Worm (Caenorhabditis elegans) whole organism, young adult: ENCODE data around the gene snrp-40.1.

Experiments
- B0019.2 ChIP-seq: fragments of 200-800 bp; sonication (Bioruptor generic); conservative IDR thresholded peaks from 2 replicates; pipeline ENCODE4 v1.3.6; 2022; ENCODE audit warnings: missing genetic modification reagents, missing genetic modification characterization, missing compliant biosample characterization
- B0035.1 ChIP-seq: sonication (generic microtip); optimal IDR thresholded peaks from 2 replicates; lab custom pipeline; 2016; ENCODE audit warnings: missing genetic modification characterization, mild to moderate bottlenecking, missing compliant biosample characterization, missing genotype, missing genetic modification reagents
- D2030.7 ChIP-seq: fragments of 200-800 bp; sonication (Bioruptor generic); IDR thresholded peaks from 2 replicates; pipeline ENCODE4 v1.3.6; 2022; ENCODE audit warnings: missing genetic modification reagents, missing genetic modification characterization, missing compliant biosample characterization
- F10E7.11 ChIP-seq: sonication (generic microtip); optimal IDR thresholded peaks from 2 replicates; lab custom pipeline; 2017; ENCODE audit warnings: mild to moderate bottlenecking, missing genetic modification characterization, moderate library complexity, missing compliant biosample characterization
- F23B12.7 ChIP-seq: sonication (generic microtip); optimal IDR thresholded peaks from 2 replicates; lab custom pipeline; 2017; ENCODE audit warnings: missing genetic modification characterization, mild to moderate bottlenecking, missing compliant biosample characterization, antibody characterized with exemption, moderate library complexity; ENCODE audit not compliant: insufficient read depth
- F37B4.10 ChIP-seq: fragments of 200-800 bp; sonication (Bioruptor generic); IDR thresholded peaks from 2 replicates; pipeline ENCODE4 v1.3.6; 2022; ENCODE audit warnings: missing genetic modification characterization, missing compliant biosample characterization
- F52B5.7 ChIP-seq: sonication (generic microtip); optimal IDR thresholded peaks from 2 replicates; lab custom pipeline; 2016; ENCODE audit warnings: mild to moderate bottlenecking, missing genetic modification characterization, missing compliant biosample characterization
- K12H6.12 ChIP-seq: fragments of 200-800 bp; sonication (Bioruptor generic); optimal IDR thresholded peaks from 2 replicates; lab custom pipeline; 2018; ENCODE audit warnings: mild to moderate bottlenecking, missing genetic modification characterization, missing compliant biosample characterization
- T07F8.4 ChIP-seq: sonication (generic microtip); optimal IDR thresholded peaks from 2 replicates; lab custom pipeline; 2016; ENCODE audit warnings: mild to moderate bottlenecking, missing genetic modification characterization, moderate library complexity, missing compliant biosample characterization
- Y56A3A.18 ChIP-seq: fragments of 200-800 bp; sonication (Bioruptor generic); IDR thresholded peaks from 2 replicates; pipeline ENCODE4 v1.3.6; 2022; ENCODE audit warnings: missing genetic modification reagents, missing genetic modification characterization, missing compliant biosample characterization
- Y67H2A.10 ChIP-seq: fragments of 200-800 bp; sonication (Bioruptor generic); conservative IDR thresholded peaks from 2 replicates; pipeline ENCODE4 v1.3.6; 2022; ENCODE audit warnings: missing genetic modification reagents, missing genetic modification characterization, missing compliant biosample characterization
- Y79H2A.3 ChIP-seq: fragments of 200-800 bp; sonication (Bioruptor generic); conservative IDR thresholded peaks from 2 replicates; pipeline ENCODE4 v1.3.6; 2022; ENCODE audit warnings: missing genetic modification reagents, missing genetic modification characterization, missing compliant biosample characterization
- aptf-2 ChIP-seq: fragments of 200-800 bp; sonication (Bioruptor generic); conservative IDR thresholded peaks from 2 replicates; pipeline ENCODE4 v1.3.6; 2022; ENCODE audit warnings: missing genetic modification reagents, missing genetic modification characterization, missing compliant biosample characterization
- atf-7 ChIP-seq: sonication (generic microtip); optimal IDR thresholded peaks from 2 replicates; lab custom pipeline; 2017; ENCODE audit warnings: mild to moderate bottlenecking, missing genetic modification characterization, missing compliant biosample characterization
- athp-1 ChIP-seq: sonication (generic microtip); optimal IDR thresholded peaks from 2 replicates; lab custom pipeline; 2017; ENCODE audit warnings: mild to moderate bottlenecking, missing genetic modification characterization, missing compliant biosample characterization
- attf-5 ChIP-seq: fragments of 200-800 bp; sonication (Bioruptor generic); optimal IDR thresholded peaks from 2 replicates; lab custom pipeline; 2018; ENCODE audit warnings: mild to moderate bottlenecking, missing genetic modification characterization, missing compliant biosample characterization
- bed-2 ChIP-seq: fragments of 200-800 bp; sonication (Bioruptor generic); IDR thresholded peaks from 2 replicates; pipeline ENCODE4 v1.3.6; 2022; ENCODE audit warnings: missing genetic modification reagents, missing genetic modification characterization, missing compliant biosample characterization
- ccch-3 ChIP-seq: fragments of 200-800 bp; sonication (Bioruptor generic); optimal IDR thresholded peaks from 2 replicates; lab custom pipeline; 2018; ENCODE audit warnings: mild to moderate bottlenecking, missing genetic modification characterization, missing compliant biosample characterization
- cebp-2 ChIP-seq: fragments of 200-800 bp; sonication (Bioruptor generic); IDR thresholded peaks from 2 replicates; pipeline ENCODE4 v1.3.6; 2022; ENCODE audit warnings: missing genetic modification characterization, missing compliant biosample characterization
- ceh-100 ChIP-seq: fragments of 200-800 bp; sonication (Bioruptor generic); IDR thresholded peaks from 2 replicates; pipeline ENCODE4 v1.3.6; 2022; ENCODE audit warnings: missing genetic modification reagents, missing genetic modification characterization, missing compliant biosample characterization
- ceh-58 ChIP-seq: fragments of 200-800 bp; sonication (Bioruptor generic); IDR thresholded peaks from 2 replicates; pipeline ENCODE4 v1.3.6; 2022; ENCODE audit warnings: missing genetic modification characterization, missing compliant biosample characterization
- chd-7 ChIP-seq: sonication (generic microtip); optimal IDR thresholded peaks from 2 replicates; lab custom pipeline; 2016; ENCODE audit warnings: mild to moderate bottlenecking, missing genetic modification characterization, moderate library complexity, missing compliant biosample characterization
- dpl-1 ChIP-seq: fragments of 150-350 bp; optimal IDR thresholded peaks from 2 replicates; lab custom pipeline; 2014; ENCODE audit warnings: missing biosample characterization, missing genetic modification reagents, missing genetic modification characterization
- efl-1 ChIP-seq: fragments of 150-350 bp; optimal IDR thresholded peaks from 2 replicates; lab custom pipeline; 2014; ENCODE audit warnings: missing biosample characterization, missing genetic modification reagents, missing genetic modification characterization
- egrh-3 ChIP-seq: fragments of 200-800 bp; sonication (Bioruptor generic); IDR thresholded peaks from 2 replicates; pipeline ENCODE4 v1.3.6; 2022; ENCODE audit warnings: missing genetic modification reagents, missing genetic modification characterization, missing compliant biosample characterization
- gei-17 ChIP-seq: fragments of 200-800 bp; sonication (Bioruptor generic); optimal IDR thresholded peaks from 2 replicates; lab custom pipeline; 2018; ENCODE audit warnings: mild to moderate bottlenecking, missing genetic modification characterization, missing compliant biosample characterization
- hmg-20 ChIP-seq: fragments of 200-800 bp; sonication (Bioruptor generic); IDR thresholded peaks from 2 replicates; pipeline ENCODE4 v1.3.6; 2022; ENCODE audit warnings: missing genetic modification reagents, missing genetic modification characterization, missing compliant biosample characterization
- hrde-1 ChIP-seq: sonication (generic microtip); optimal IDR thresholded peaks from 2 replicates; lab custom pipeline; 2016; ENCODE audit warnings: missing genetic modification characterization, mild to moderate bottlenecking, missing compliant biosample characterization, moderate library complexity, missing genotype, missing genetic modification reagents, borderline replicate concordance
- let-607 ChIP-seq, 2 experiments: fragments of 200-800 bp in 1 of 2; sonication (Bioruptor generic) in 1 of 2; sonication (generic microtip) in 1 of 2; optimal IDR thresholded peaks; 2 replicates each; lab custom pipeline; 2016 to 2018; ENCODE audit warnings: mild to moderate bottlenecking in 2 of 2, missing compliant biosample characterization in 2 of 2, missing genetic modification characterization in 2 of 2, moderate library complexity in 2 of 2, missing genotype in 1 of 2
- lir-1 ChIP-seq: fragments of 200-800 bp; sonication (Bioruptor generic); conservative IDR thresholded peaks from 2 replicates; pipeline ENCODE4 v1.3.6; 2022; ENCODE audit warnings: missing genetic modification reagents, missing genetic modification characterization, missing compliant biosample characterization
- lsl-1 ChIP-seq: fragments of 200-800 bp; sonication (Bioruptor generic); optimal IDR thresholded peaks from 2 replicates; lab custom pipeline; 2018; ENCODE audit warnings: mild to moderate bottlenecking, missing genetic modification characterization, moderate library complexity, missing compliant biosample characterization
- lsy-27 ChIP-seq: sonication (generic microtip); optimal IDR thresholded peaks from 2 replicates; lab custom pipeline; 2017; ENCODE audit warnings: missing genetic modification characterization, mild to moderate bottlenecking, missing compliant biosample characterization, antibody characterized with exemption, missing genotype, borderline replicate concordance; ENCODE audit not compliant: insufficient read depth
- madf-6 ChIP-seq: fragments of 200-800 bp; sonication (Bioruptor generic); IDR thresholded peaks from 2 replicates; pipeline ENCODE4 v1.3.6; 2022; ENCODE audit warnings: missing genetic modification reagents, missing genetic modification characterization, missing compliant biosample characterization
- madf-8 ChIP-seq: fragments of 200-800 bp; sonication (Bioruptor generic); conservative IDR thresholded peaks from 2 replicates; pipeline ENCODE4 v1.3.6; 2022; ENCODE audit warnings: missing genetic modification reagents, missing genetic modification characterization, missing compliant biosample characterization
- nfya-1 ChIP-seq: sonication (generic microtip); optimal IDR thresholded peaks from 2 replicates; lab custom pipeline; 2017; ENCODE audit warnings: antibody characterized with exemption, missing compliant biosample characterization, missing genetic modification characterization, borderline replicate concordance; ENCODE audit not compliant: insufficient read depth
- nhr-120 ChIP-seq: fragments of 200-800 bp; sonication (Bioruptor generic); IDR thresholded peaks from 2 replicates; pipeline ENCODE4 v1.3.6; 2022; ENCODE audit warnings: missing genetic modification characterization, missing compliant biosample characterization
- nhr-179 ChIP-seq: sonication (generic microtip); optimal IDR thresholded peaks from 2 replicates; lab custom pipeline; 2016; ENCODE audit warnings: mild to moderate bottlenecking, missing genetic modification characterization, missing compliant biosample characterization
- pbrm-1 ChIP-seq: fragments of 200-800 bp; sonication (Bioruptor generic); IDR thresholded peaks from 2 replicates; pipeline ENCODE4 v1.3.6; 2022; ENCODE audit warnings: missing genetic modification reagents, missing genetic modification characterization, missing compliant biosample characterization
- rec-8 ChIP-seq, 2 experiments: sonication (generic microtip); optimal IDR thresholded peaks; 2 replicates each; lab custom pipeline; 2016; ENCODE audit warnings: mild to moderate bottlenecking in 2 of 2, missing genetic modification characterization in 2 of 2, missing genetic modification reagents in 2 of 2, missing genotype in 2 of 2, missing biosample characterization in 1 of 2, missing compliant biosample characterization in 1 of 2, moderate library complexity in 1 of 2
- snpc-1.1 ChIP-seq: sonication (generic microtip); optimal IDR thresholded peaks from 2 replicates; lab custom pipeline; 2017; ENCODE audit warnings: missing genetic modification characterization, mild to moderate bottlenecking, missing compliant biosample characterization, antibody characterized with exemption, moderate library complexity, missing genotype, missing genetic modification reagents; ENCODE audit not compliant: insufficient read depth
- snpc-1.3 ChIP-seq: sonication (generic microtip); optimal IDR thresholded peaks from 2 replicates; lab custom pipeline; 2017; ENCODE audit warnings: missing genetic modification characterization, mild to moderate bottlenecking, missing compliant biosample characterization, antibody characterized with exemption, moderate library complexity, missing genotype, missing genetic modification reagents; ENCODE audit not compliant: insufficient read depth
- somi-1 ChIP-seq: fragments of 200-800 bp; sonication (Bioruptor generic); optimal IDR thresholded peaks from 2 replicates; lab custom pipeline; 2018; ENCODE audit warnings: mild to moderate bottlenecking, missing genetic modification characterization, missing compliant biosample characterization
- tbp1 ChIP-seq: fragments of 200-800 bp; sonication (Bioruptor generic); optimal IDR thresholded peaks from 2 replicates; lab custom pipeline; 2018; ENCODE audit warnings: mild to moderate bottlenecking, missing genetic modification characterization, missing compliant biosample characterization
- tbx-9 ChIP-seq: sonication (generic microtip); optimal IDR thresholded peaks from 2 replicates; lab custom pipeline; 2016; ENCODE audit warnings: borderline replicate concordance, missing genetic modification characterization, inconsistent platforms, missing compliant biosample characterization
- xnd-1 ChIP-seq: sonication (generic microtip); optimal IDR thresholded peaks from 2 replicates; lab custom pipeline; 2016; ENCODE audit warnings: missing genotype, missing genetic modification reagents, missing genetic modification characterization, missing compliant biosample characterization
- ztf-26 ChIP-seq: sonication (generic microtip); optimal IDR thresholded peaks from 2 replicates; lab custom pipeline; 2017; ENCODE audit warnings: missing genetic modification characterization, missing compliant biosample characterization
- ztf-3 ChIP-seq: fragments of 200-800 bp; sonication (Bioruptor generic); optimal IDR thresholded peaks from 2 replicates; lab custom pipeline; 2018; ENCODE audit warnings: mild to moderate bottlenecking, missing genetic modification characterization, missing compliant biosample characterization

snrp-40.1 gene

ce11 chrX:11252429-11252828 lies 47.2 kb downstream of the snrp-40.1 start (continued):
- TF ChIP-seq aptf-2 (GFP tag; lab: Robert Waterston, UW) = no peak
- no peak for TF ChIP-seq dpl-1 (GFP tag; lab: Kevin White, UChicago)
- peak; percentile 23; the same call in 1 of the 2 replicates for TF ChIP-seq egrh-3 (GFP tag; lab: Robert Waterston, UW)
- no peak for TF ChIP-seq lsl-1 (GFP tag; lab: Kevin White, UChicago)
- peak; percentile 19 for TF ChIP-seq snpc-1.1 (tag; lab: Kevin White, UChicago)
- TF ChIP-seq K12H6.12 (tag; lab: Kevin White, UChicago) = peak; percentile 55
- peak; percentile 92 for TF ChIP-seq pbrm-1 (GFP tag; lab: Robert Waterston, UW)
- no peak for TF ChIP-seq atf-7 (tag; lab: Kevin White, UChicago)
- TF ChIP-seq lsy-27 (tag; lab: Kevin White, UChicago) = no peak
- TF ChIP-seq ztf-3 (GFP tag; lab: Kevin White, UChicago) = no peak
- no peak for TF ChIP-seq ceh-58
- TF ChIP-seq chd-7 (tag; lab: Kevin White, UChicago) = peak; percentile 12
- peak; percentile 48 for TF ChIP-seq T07F8.4
- TF ChIP-seq somi-1 (GFP tag; lab: Kevin White, UChicago) = peak; percentile 42
- no peak for TF ChIP-seq F23B12.7 (tag; lab: Kevin White, UChicago)
- no peak for TF ChIP-seq F37B4.10
- no peak for TF ChIP-seq efl-1 (GFP tag; lab: Kevin White, UChicago)
- TF ChIP-seq athp-1 (tag; lab: Kevin White, UChicago) = no peak
- TF ChIP-seq attf-5 (GFP tag; lab: Kevin White, UChicago) = peak; percentile 40
- TF ChIP-seq xnd-1 = no peak
- peak; percentile 53 for TF ChIP-seq F10E7.11 (tag; lab: Kevin White, UChicago)
- TF ChIP-seq let-607 (tag; optimal IDR thresholded peaks at IDR 0.05; lab: Kevin White, UChicago) = peak in 1 of 2 experiments; percentile 42
- peak; percentile 30 for TF ChIP-seq snpc-1.3 (tag; lab: Kevin White, UChicago)
- TF ChIP-seq gei-17 (GFP tag; lab: Kevin White, UChicago) = no peak
- TF ChIP-seq ccch-3 (GFP tag; lab: Kevin White, UChicago) = no peak
- TF ChIP-seq B0035.1 (tag; lab: Kevin White, UChicago) = peak; percentile 57
- TF ChIP-seq B0019.2 = no peak
- TF ChIP-seq nfya-1 (tag; lab: Kevin White, UChicago) = no peak
- TF ChIP-seq Y67H2A.10 (GFP tag; lab: Robert Waterston, UW) = no peak
- TF ChIP-seq nhr-120 (GFP tag; lab: Robert Waterston, UW) = no peak
- TF ChIP-seq nhr-179 = peak; percentile 52
- TF ChIP-seq cebp-2 (GFP tag; lab: Robert Waterston, UW) = no peak
- no peak for TF ChIP-seq madf-8 (GFP tag; lab: Robert Waterston, UW)
- no peak for TF ChIP-seq Y79H2A.3
- TF ChIP-seq lir-1 = no peak
- TF ChIP-seq tbp1 (GFP tag; lab: Kevin White, UChicago) = peak; percentile 91
- no peak for TF ChIP-seq F52B5.7 (tag; lab: Kevin White, UChicago)
- TF ChIP-seq Y56A3A.18 (GFP tag; lab: Robert Waterston, UW) = 0 out of 2 replicates have a peak, but pooled peaks have one; percentile 54
- TF ChIP-seq tbx-9 = no peak
- peak; percentile 70 to 88 for TF ChIP-seq rec-8 (tag; optimal IDR thresholded peaks at IDR 0.05; lab: Kevin White, UChicago)
- peak; percentile 20; the same call in 1 of the 2 replicates for TF ChIP-seq madf-6
- TF ChIP-seq bed-2 (GFP tag; lab: Robert Waterston, UW) = no peak
- no peak; the same call in 1 of the 2 replicates for TF ChIP-seq D2030.7 (GFP tag; lab: Robert Waterston, UW)
- TF ChIP-seq hrde-1 (tag; lab: Kevin White, UChicago) = peak; percentile 70
- no peak for TF ChIP-seq hmg-20
- no peak for TF ChIP-seq ztf-26 (tag; lab: Kevin White, UChicago)
- TF ChIP-seq ceh-100 (GFP tag; lab: Robert Waterston, UW) = peak; percentile 49; the same call in 1 of the 2 replicates
